Fruit fly (Drosophila melanogaster) ovary, adult (tissue): ENCODE data around the gene CG31176.
"Not testable (repeated sequence)": the region's sequence is repeated elsewhere in the genome, so short reads cannot be mapped to it uniquely, and the experiment has no call there.

Source experiments
- CG17801 ChIP-seq: fragments of 200-800 bp; optimal IDR thresholded peaks from 2 replicates; lab custom pipeline; 2019; ENCODE audit warnings: missing biosample characterization, mild to moderate bottlenecking, missing genetic modification characterization, moderate library complexity; ENCODE audit not compliant: partially characterized antibody

CG31176 gene

DNA sequence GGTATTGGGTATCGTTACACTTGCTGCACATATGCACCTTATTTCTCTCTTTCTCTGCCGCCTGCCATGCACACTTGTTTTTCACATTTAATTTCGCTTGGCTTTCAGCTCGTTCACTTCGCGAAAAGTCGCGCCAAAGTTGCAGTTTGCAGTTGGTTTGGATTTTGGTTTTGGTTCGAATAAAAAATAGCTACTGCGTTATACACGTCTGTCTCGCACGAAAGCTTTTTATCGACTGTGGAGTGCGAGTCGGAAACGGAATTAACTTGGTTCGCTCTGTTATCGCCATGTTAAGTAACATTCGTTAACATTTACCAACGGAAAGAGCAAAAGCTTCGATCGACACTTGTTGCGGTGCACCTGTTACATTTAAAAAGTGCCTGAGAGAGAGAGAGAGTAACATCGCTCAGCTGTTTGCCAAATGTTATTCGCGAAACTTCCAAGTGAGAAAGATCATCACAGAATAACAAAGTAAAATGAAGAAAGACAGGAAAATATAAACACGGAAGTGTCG, at the start of gene CG31176:
CG31176 (minus strand) TSS at position 241 of the 514 bp plus-strand sequence.
- TF ChIP-seq CG17801: no peak

DNA sequence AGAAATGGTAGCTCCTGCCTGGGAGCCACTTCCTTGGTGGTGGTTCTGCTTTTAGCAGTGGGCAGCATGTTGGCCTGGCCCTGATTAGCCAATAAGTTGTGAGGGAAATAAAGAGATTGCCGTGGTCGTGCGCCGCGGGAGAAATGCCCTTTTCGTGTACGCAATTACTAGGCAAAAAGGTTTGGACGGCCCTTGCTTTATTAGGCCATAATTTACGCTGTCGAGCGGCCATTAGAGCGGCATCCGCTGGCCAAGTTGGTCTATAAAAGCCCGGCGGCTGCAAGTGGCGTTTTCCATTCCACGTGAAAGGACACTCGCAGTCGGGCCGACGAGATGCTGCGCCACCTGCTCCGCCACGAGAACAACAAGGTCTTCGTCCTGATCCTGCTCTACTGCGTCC, 49.8 kb upstream of the CG31176 start, which contains the start of gene Burs:
Burs (plus strand) TSS at position 301 of the 400 bp plus-strand sequence.
- TF ChIP-seq CG17801: no peak

DNA sequence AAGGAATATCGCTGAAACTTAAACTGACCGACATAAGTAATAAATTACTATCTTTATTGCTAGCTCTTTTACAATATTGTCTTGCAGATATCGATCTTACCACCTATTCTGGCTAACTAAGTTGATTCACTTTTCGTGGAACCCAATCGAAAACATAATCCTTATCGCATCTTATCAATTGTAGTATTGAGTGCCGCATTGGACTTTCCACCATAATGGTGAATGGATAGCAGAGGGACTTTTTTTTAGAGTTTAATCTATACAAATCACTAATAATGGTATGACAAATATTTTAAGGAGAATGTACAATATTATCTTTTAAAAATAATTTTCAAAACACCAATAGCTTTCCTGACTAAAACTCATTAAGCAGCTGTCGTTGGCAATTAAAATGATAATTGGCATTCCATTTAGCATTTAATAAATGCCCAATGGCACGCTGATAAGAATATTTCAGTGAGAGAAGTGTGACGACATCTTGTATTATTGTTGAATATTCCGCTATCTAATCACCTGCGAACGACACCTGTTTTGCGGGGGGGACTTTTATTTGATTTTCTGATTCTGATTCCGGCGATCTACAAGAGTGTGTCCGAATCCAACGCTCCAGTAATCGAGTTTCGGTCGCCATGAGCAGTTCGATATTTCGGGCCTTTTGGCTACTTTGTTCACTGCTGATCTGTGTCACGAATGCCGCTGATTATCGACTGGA, 38.8 kb upstream of the CG31176 start, which contains the start of gene CG42335:
CG42335 (plus strand) TSS at position 620 of the 712 bp plus-strand sequence.
- TF ChIP-seq CG17801: no peak

DNA sequence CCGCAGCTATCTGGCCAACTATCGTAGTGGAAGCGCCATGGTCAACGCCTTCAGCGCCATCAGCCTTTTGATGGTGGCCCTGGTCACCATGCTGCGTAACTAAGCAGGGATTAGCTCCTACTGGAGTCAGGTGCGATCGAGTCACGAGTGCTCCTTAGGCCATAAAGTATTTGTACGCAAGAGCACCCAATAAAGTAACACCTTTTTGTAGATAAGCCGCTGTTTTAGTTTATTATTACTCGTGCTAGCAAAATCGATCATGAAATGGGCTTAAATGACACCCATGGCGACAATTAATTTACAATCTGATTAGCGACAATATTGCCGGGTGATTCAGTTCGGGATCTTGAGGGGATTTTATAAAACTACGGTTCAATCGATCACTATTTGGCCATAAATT, 38.1 kb upstream of the CG31176 start:
- TF ChIP-seq CG17801: no peak

DNA sequence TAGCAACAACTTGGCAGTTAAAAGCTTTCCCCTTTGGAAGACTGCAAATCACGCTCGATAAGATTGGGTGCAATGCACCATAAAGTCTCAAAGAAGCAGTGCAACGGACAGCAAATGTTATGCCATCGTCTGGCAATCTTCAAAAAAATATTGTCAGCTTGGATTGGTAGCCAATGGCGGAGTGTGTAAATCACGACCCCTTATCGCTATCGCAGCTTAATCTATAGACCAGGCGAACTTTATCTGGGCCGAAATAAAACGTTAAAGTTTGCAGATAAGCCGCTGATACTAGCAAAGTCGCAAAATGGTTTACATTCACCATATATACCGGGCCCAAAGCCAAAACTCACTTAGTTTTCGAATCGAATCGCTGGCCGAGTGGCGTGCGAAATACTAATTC, 34.5 kb upstream of the CG31176 start, which contains the start of gene CG31198:
CG31198 (plus strand) TSS at position 351 of the 400 bp plus-strand sequence.
- TF ChIP-seq CG17801: no peak

DNA sequence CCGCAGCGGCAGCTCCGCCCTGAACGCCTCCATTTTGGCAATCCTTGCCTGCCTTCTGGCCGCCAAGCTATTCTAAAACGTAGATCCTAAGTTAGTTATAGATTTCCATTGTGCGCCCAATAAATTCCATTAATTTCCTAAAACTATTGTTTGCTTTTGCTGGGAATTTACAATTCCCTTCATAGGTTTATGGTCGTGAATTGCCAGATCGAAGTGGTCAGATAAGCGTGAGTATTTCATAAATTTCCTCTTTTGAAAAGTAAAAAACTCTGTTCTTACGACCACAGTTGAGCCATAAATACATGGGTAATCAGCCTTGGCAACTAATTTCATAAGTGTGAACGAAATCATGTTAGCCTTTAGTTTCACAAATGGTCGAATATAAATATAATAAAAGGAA, 33.6 kb upstream of the CG31176 start:
- no peak for TF ChIP-seq CG17801

DNA sequence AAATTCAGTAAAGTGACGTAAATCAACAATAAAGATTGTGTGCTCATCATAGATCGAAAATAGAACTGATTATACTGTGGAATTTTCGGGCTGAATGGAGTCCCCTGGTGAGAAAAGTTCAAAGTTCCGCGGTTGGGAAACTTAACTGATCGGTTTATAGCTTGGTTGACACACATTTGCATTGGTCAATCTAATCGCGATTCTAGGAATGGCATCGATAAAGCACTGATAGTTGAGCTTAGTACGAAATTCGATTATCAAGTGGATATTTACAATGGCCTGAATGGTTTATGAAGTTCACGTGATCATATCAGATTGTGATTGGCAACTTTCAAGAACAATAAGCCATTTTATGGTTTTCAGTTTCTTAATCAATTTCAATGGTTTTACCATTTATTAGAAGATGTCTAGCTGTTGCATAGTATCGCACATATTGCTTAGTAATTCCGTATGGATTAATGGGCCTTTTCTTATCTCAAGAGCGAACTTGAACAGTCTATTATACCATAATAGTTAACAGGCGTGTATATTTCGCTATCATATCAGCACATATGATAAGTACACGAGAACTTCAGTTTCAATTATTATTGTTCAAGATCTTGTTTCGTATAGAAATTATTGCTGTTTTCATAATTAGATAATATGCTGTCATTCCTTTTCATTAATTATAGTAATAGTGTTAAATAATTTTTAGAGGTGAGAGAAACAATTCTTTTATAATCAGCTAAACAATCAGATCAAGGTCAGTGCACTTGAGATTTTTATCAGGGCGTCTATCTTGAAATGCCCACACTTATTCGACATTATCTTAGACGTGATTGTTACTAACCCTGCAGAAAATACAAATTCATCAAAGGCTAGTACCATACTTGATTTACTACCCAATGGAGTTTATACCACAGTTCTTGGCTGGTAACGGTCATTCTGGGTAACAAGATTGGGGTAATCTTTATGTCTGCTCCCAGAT, 29.8 kb upstream of the CG31176 start, which contains the start of gene CG31233:
CG31233 (plus strand) TSS at position 900 of the 967 bp plus-strand sequence.
- TF ChIP-seq CG17801: no peak

DNA sequence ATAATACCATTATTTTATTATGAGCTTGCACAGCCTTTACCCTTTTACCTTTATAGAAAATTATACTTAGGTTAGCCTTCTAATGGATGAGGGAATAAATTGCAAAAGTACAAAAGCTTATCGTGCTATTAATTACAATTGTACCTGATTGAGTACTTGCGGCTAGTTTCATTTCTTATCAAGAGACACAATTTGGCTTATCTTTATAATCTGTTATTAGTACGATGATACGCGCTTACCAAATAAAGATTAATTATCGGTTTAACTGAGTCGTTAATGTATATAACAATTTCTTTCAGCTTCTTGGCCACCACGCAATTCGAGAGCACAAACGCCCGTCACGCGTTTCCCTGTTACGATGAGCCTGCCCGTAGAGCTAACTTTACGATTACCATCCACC, 26.4 kb upstream of the CG31176 start:
- no peak for TF ChIP-seq CG17801

DNA sequence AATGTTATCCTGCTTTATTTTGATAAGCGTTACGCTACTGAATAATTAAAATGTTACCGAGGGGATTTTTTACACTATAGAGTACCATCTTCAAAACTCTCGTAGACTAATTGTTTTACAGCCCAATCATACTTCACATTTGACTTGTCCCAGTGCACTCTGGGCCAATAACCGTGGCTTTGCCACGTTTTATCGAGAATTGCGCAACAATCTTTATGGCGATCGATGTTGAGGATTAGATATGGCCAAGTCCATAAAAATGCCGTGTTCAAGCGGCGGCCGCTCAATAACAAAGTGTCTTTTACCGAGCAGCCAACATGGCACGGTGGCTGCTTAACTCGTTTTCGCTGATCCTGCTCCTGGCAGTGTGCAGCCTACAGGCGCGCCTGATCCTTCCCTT, 25.5 kb upstream of the CG31176 start, which contains the start of gene CG31343:
CG31343 (plus strand) TSS at position 279 of the 400 bp plus-strand sequence.
- TF ChIP-seq CG17801: no peak

DNA sequence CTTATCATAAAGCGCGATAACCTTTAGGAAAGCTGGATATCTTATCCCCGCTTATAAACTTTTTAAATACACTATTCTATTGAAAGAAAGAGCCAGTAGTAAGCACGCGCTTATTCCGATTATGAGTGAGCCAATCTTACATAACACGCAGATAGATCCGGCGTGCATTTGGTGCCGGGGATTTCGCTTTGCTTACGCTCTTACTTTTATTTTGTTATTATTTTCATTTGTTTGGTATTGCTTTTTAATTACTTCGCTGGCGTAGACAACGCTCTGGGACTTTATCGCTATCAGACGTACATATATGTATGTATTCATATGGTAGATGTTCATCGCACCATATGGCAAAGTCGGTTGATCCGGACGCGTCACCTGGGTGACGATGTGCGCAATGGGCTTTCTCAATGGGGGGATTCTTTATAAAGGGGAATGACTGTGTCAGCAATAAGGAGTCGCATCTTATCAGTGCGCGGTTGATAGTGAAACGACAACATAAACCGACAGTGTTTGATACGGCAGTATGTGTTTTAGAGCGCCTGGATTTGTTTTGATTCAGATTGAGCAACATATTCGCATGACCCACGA, 21.4 kb upstream of the CG31176 start:
- no peak for TF ChIP-seq CG17801

DNA sequence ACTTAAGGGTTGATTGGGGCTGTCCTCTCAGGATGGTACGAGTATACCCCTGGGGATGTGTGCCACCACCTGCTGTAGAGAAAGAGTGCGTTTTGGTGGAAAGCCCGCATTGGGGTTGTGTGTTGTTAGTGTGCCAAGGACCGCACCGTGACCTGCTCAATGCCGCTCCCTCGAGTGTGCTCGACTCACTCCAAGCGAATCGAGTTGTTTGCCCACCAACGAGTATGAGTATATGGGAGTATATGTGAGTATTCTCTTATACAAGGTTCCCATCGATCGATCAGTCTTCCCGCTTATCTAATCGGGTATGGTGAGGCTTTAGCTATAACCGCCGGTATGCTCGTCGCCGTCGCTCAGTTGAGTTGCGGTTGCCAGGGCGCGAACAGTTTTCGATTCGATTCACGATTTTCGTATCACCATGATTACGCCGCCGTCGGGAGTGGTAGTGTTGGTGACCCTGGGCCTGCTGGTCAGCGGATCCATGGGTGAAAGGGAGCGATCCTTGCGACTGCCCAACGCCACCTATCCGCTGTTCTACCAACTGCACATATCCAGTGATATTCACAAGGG, 20.4 kb upstream of the CG31176 start, which contains the start of gene CG5849:
CG5849 (plus strand) TSS at position 356 of the 570 bp plus-strand sequence.
- TF ChIP-seq CG17801: no peak

DNA sequence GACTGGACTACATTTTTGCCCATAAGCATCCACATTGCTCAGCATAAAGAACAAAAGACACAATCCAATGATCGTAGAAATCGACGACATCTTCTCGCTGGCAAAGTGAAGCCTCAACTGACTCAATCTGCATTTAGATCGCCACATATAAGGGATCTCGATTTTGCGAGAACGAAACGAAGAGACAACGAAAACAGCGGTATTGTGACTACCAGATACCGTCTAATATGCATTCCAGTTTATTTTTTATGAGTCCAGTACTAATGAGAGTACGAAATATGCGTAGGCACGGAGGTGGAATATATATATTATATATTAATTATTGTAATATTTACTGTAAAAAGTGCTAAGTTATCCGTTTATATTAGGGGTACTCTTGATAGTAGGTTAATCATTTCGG, 19.6 kb upstream of the CG31176 start, which contains the start of gene CG34034:
CG34034 (minus strand) TSS at position 101 of the 400 bp plus-strand sequence.
- no peak for TF ChIP-seq CG17801

DNA sequence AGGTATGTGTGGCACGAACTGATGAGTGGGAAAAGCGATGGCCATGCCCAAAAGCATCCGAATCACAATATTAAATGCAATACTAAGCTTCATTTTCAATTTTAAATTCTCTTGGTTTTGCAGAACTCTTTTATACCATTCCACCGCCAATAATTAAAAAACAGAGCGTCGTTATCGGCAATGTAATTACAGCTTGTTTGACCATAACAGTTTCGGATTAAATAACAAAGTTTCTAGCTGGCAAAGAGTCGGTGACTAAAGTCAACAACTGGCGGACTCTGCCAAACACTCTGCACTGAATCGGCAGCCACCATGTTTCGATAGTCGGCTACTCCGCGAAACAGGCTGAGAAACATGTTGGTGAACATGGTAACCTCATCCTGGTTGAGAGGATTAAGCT, 17.8 kb upstream of the CG31176 start, which contains the start of gene CG42870:
CG42870 (minus strand) TSS at position 101 of the 400 bp plus-strand sequence.
- no peak for TF ChIP-seq CG17801

DNA sequence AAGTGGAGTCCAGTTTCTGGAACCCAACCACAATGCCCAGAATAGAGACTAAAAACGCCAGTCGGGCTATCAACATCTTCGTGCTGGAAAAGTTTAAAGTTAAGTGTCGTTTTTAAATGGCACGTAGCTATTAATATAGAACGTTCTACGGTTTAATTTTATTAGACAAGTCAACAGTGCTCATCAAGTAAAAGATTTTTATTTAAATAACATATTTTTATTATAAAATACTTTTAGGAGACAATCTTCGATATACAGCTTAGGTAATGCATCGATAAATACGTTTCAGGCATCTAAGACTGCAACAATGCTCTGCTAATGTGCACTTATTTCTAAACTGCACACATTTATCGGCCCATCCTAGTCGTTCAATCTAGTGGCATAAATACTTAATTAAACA, 17.3 kb upstream of the CG31176 start, which contains the start of gene CG42869:
CG42869 (minus strand) TSS at position 101 of the 400 bp plus-strand sequence.
- no peak for TF ChIP-seq CG17801

DNA sequence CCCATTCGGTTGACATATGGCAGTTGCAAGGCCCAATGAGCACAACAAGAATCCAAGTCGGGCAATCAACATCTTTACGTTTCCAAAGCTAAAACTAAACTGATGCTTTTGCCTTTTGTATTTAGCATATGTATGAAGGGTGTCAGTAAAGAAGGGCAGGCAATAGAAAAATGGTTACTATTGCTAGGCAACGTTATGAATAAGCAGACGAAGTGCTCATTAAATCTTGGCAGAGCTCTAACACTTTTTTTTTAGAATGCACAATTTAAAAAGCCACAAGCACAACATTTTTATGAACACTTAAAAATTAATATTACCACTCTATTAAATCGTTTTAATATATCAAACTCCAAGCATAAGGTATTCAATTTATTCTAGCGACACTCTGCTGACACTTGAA, 16.7 kb upstream of the CG31176 start, which contains the start of gene Sfp93F:
Sfp93F (minus strand) TSS at position 101 of the 400 bp plus-strand sequence.
- not testable (repeated sequence) for TF ChIP-seq CG17801
